Fruit fly (Drosophila melanogaster): ENCODE measurements around the gene Acsf2.

- TF ChIP-seq salm (tag; optimal IDR thresholded peaks at IDR 0.05) (no peak), CG4854 (GFP tag; optimal IDR thresholded peaks at IDR 0.05) (no peak), Rfx (GFP tag; IDR thresholded peaks at IDR 0.05) (no peak), Doc2 (GFP tag; IDR thresholded peaks at IDR 0.05) (no peak), Awh (GFP tag; IDR thresholded peaks at IDR 0.05) (no peak), CG3407 (GFP tag; optimal IDR thresholded peaks at IDR 0.05) (no peak), CG12236 (GFP tag; optimal IDR thresholded peaks at IDR 0.05) (no peak), Asciz (GFP tag; optimal IDR thresholded peaks at IDR 0.05) (no peak), corto (GFP tag; optimal IDR thresholded peaks at IDR 0.05) (no peak), Hsf (GFP tag; optimal IDR thresholded peaks at IDR 0.05) (no peak), lola (GFP tag; optimal IDR thresholded peaks at IDR 0.05) (no peak), Tbp (GFP tag; optimal IDR thresholded peaks at IDR 0.05) (no peak), CG13296 (GFP tag; optimal IDR thresholded peaks at IDR 0.05) (no peak)
Observed at dm6 chr2L:5302284-5302683, 39.8 kb downstream of the Acsf2 start.

All from whole organism, embryonic.